Fruit fly (Drosophila melanogaster) whole organism, embryonic: ENCODE results near the gene Gcna.

Source experiments
- Awh ChIP-seq: fragments of 200-800 bp; sonication (Bioruptor generic); IDR thresholded peaks from 2 replicates; pipeline ENCODE4, ENCODE4 v1.3.6; 2022; ENCODE audit warnings: missing biosample characterization, missing genetic modification characterization
- BEAF-32 ChIP-seq: fragments of 200-800 bp; sonication (Bioruptor generic); optimal IDR thresholded peaks from 3 replicates; lab custom pipeline; 2017; ENCODE audit warnings: missing biosample characterization, missing genetic modification characterization, mild to moderate bottlenecking, moderate library complexity, missing genetic modification reagents
- Bteb2 ChIP-seq: fragments of 200-800 bp; sonication (Bioruptor generic); optimal IDR thresholded peaks from 2 replicates; lab custom pipeline; 2016; ENCODE audit warnings: missing biosample characterization, missing genetic modification characterization
- CG1024 ChIP-seq: fragments of 200-800 bp; sonication (Bioruptor generic); IDR thresholded peaks from 2 replicates; pipeline ENCODE4 v1.3.6; 2022; ENCODE audit warnings: missing biosample characterization, missing genetic modification characterization
- CG10543 ChIP-seq: fragments of 200-800 bp; sonication (Bioruptor generic); optimal IDR thresholded peaks from 3 replicates; lab custom pipeline; 2017; ENCODE audit warnings: missing biosample characterization, mild to moderate bottlenecking, missing genetic modification characterization, moderate library complexity
- CG1233 ChIP-seq: fragments of 200-800 bp; sonication (Bioruptor generic); optimal IDR thresholded peaks from 4 replicates; lab custom pipeline; 2018; ENCODE audit warnings: missing biosample characterization, mild to moderate bottlenecking, missing genetic modification characterization
- CG15011 ChIP-seq: fragments of 200-800 bp; sonication (Bioruptor generic); optimal IDR thresholded peaks from 3 replicates; lab custom pipeline; 2018; ENCODE audit warnings: missing biosample characterization, mild to moderate bottlenecking, missing genetic modification characterization
- CG17802 ChIP-seq: fragments of 200-800 bp; sonication (Bioruptor generic); optimal IDR thresholded peaks from 2 replicates; lab custom pipeline; 2018; ENCODE audit warnings: missing biosample characterization, mild to moderate bottlenecking, missing genetic modification characterization, moderate library complexity
- CG2120 ChIP-seq: fragments of 200-800 bp; sonication (Bioruptor generic); optimal IDR thresholded peaks from 3 replicates; lab custom pipeline; 2016; ENCODE audit warnings: missing biosample characterization, missing genetic modification characterization
- CG2678 ChIP-seq: fragments of 200-800 bp; sonication (Bioruptor generic); optimal IDR thresholded peaks from 3 replicates; lab custom pipeline; 2019; ENCODE audit warnings: missing biosample characterization, mild to moderate bottlenecking, missing genetic modification characterization, moderate library complexity
- CG3065 ChIP-seq: fragments of 200-800 bp; sonication (Bioruptor generic); optimal IDR thresholded peaks from 2 replicates; lab custom pipeline; 2016; ENCODE audit warnings: missing biosample characterization, missing genetic modification characterization
- CG32532 ChIP-seq: fragments of 200-800 bp; sonication (Bioruptor generic); IDR thresholded peaks from 2 replicates; pipeline ENCODE4 v1.3.6; 2022; ENCODE audit warnings: missing biosample characterization, missing genetic modification characterization
- CG5245 ChIP-seq: fragments of 200-800 bp; sonication (Bioruptor generic); optimal IDR thresholded peaks from 3 replicates; lab custom pipeline; 2016; ENCODE audit warnings: missing biosample characterization, missing genetic modification characterization
- CG7372 ChIP-seq: fragments of 200-800 bp; sonication (Bioruptor generic); IDR thresholded peaks from 2 replicates; pipeline ENCODE4 v1.3.6; 2022; ENCODE audit warnings: missing biosample characterization, missing genetic modification characterization
- CG7963 ChIP-seq: fragments of 200-800 bp; sonication (Bioruptor generic); IDR thresholded peaks from 3 replicates; pipeline ENCODE4 v1.3.6; 2022; ENCODE audit warnings: missing biosample characterization, missing genetic modification characterization; ENCODE audit not compliant: partially characterized antibody
- CG8089 ChIP-seq: fragments of 200-800 bp; sonication (Bioruptor generic); optimal IDR thresholded peaks from 3 replicates; lab custom pipeline; 2016; ENCODE audit warnings: missing biosample characterization, missing genetic modification characterization
- CG8944 ChIP-seq: fragments of 200-800 bp; sonication (Bioruptor generic); optimal IDR thresholded peaks from 3 replicates; lab custom pipeline; 2016; ENCODE audit warnings: missing biosample characterization, missing genetic modification characterization
- CG9609 ChIP-seq: fragments of 200-800 bp; sonication (Bioruptor generic); optimal IDR thresholded peaks from 3 replicates; lab custom pipeline; 2016; ENCODE audit warnings: missing biosample characterization, missing genetic modification characterization
- CrebB ChIP-seq: fragments of 200-800 bp; sonication (Bioruptor generic); optimal IDR thresholded peaks from 3 replicates; lab custom pipeline; 2018; ENCODE audit warnings: missing biosample characterization, mild to moderate bottlenecking, missing genetic modification characterization
- D19B ChIP-seq: fragments of 200-800 bp; sonication (Bioruptor generic); optimal IDR thresholded peaks from 2 replicates; lab custom pipeline; 2017; ENCODE audit warnings: missing biosample characterization, mild to moderate bottlenecking, missing genetic modification characterization
- Dip3 ChIP-seq: fragments of 200-800 bp; sonication (Bioruptor generic); optimal IDR thresholded peaks from 3 replicates; lab custom pipeline; 2016; ENCODE audit warnings: missing biosample characterization, missing genetic modification characterization
- HHEX ChIP-seq: fragments of 200-800 bp; sonication (Bioruptor generic); optimal IDR thresholded peaks from 3 replicates; lab custom pipeline; 2017; ENCODE audit warnings: missing biosample characterization, mild to moderate bottlenecking, missing genetic modification characterization, missing genetic modification reagents
- HLH3B ChIP-seq: fragments of 200-800 bp; sonication (Bioruptor generic); IDR thresholded peaks from 2 replicates; pipeline ENCODE4 v1.3.6; 2022; ENCODE audit warnings: missing biosample characterization, missing genetic modification characterization
- HLHmδ ChIP-seq: fragments of 200-800 bp; sonication (Bioruptor generic); optimal IDR thresholded peaks from 2 replicates; lab custom pipeline; 2018; ENCODE audit warnings: missing biosample characterization, mild to moderate bottlenecking, missing genetic modification characterization, moderate library complexity
- Hand ChIP-seq: fragments of 200-800 bp; sonication (Bioruptor generic); optimal IDR thresholded peaks from 2 replicates; lab custom pipeline; 2017; ENCODE audit warnings: mild to moderate bottlenecking, missing biosample characterization, missing genetic modification reagents, missing genetic modification characterization
- HmgZ ChIP-seq: fragments of 200-800 bp; sonication (Bioruptor generic); optimal IDR thresholded peaks from 2 replicates; lab custom pipeline; 2018; ENCODE audit warnings: missing biosample characterization, mild to moderate bottlenecking, missing genetic modification characterization
- MTF-1 ChIP-seq: fragments of 200-800 bp; sonication (Bioruptor generic); optimal IDR thresholded peaks from 2 replicates; lab custom pipeline; 2018; ENCODE audit warnings: missing biosample characterization, mild to moderate bottlenecking, missing genetic modification characterization, borderline replicate concordance
- Myb ChIP-seq: fragments of 200-800 bp; sonication (Bioruptor generic); optimal IDR thresholded peaks from 2 replicates; lab custom pipeline; 2016; ENCODE audit warnings: missing biosample characterization, missing genetic modification characterization
- NC2β ChIP-seq: fragments of 200-800 bp; sonication (Bioruptor generic); optimal IDR thresholded peaks from 2 replicates; lab custom pipeline; 2016; ENCODE audit warnings: missing biosample characterization, missing genetic modification characterization
- Neu2 ChIP-seq: fragments of 200-800 bp; sonication (Bioruptor generic); optimal IDR thresholded peaks from 3 replicates; lab custom pipeline; 2016; ENCODE audit warnings: missing biosample characterization, missing genetic modification characterization, borderline replicate concordance
- Opbp ChIP-seq: fragments of 200-800 bp; sonication (Bioruptor generic); IDR thresholded peaks from 3 replicates; pipeline ENCODE4 v1.3.6; 2022; ENCODE audit warnings: missing biosample characterization, missing genetic modification characterization; ENCODE audit not compliant: partially characterized antibody
- Optix ChIP-seq: fragments of 200-800 bp; sonication (Bioruptor generic); IDR thresholded peaks from 3 replicates; pipeline ENCODE4 v1.3.6; 2022; ENCODE audit warnings: missing biosample characterization, missing genetic modification characterization
- Pdp1 ChIP-seq, 2 experiments: fragments of 200-800 bp; sonication (Bioruptor generic); optimal IDR thresholded peaks; 3 replicates each; lab custom pipeline; 2016; ENCODE audit warnings: missing biosample characterization in 2 of 2, missing genetic modification characterization in 2 of 2, mild to moderate bottlenecking in 1 of 2, moderate library complexity in 1 of 2
- Ptx1 ChIP-seq: fragments of 200-800 bp; sonication (Bioruptor generic); IDR thresholded peaks from 2 replicates; pipeline ENCODE4 v1.3.6; 2022; ENCODE audit warnings: missing biosample characterization, missing genetic modification characterization
- Sox100B ChIP-seq: fragments of 200-800 bp; sonication (Bioruptor generic); optimal IDR thresholded peaks from 3 replicates; lab custom pipeline; 2018; ENCODE audit warnings: missing biosample characterization, mild to moderate bottlenecking, missing genetic modification characterization
- cad ChIP-seq: fragments of >200 bp; optimal IDR thresholded peaks from 2 replicates; lab custom pipeline; 2017; ENCODE audit warnings: missing biosample characterization, missing genetic modification characterization
- corto ChIP-seq: fragments of 200-800 bp; sonication (Bioruptor generic); optimal IDR thresholded peaks from 2 replicates; lab custom pipeline; 2016; ENCODE audit warnings: missing biosample characterization, mild to moderate bottlenecking, missing genetic modification characterization, moderate library complexity
- crc ChIP-seq: fragments of 200-800 bp; sonication (Bioruptor generic); optimal IDR thresholded peaks from 2 replicates; lab custom pipeline; 2016; ENCODE audit warnings: missing biosample characterization, missing genetic modification characterization
- cwo ChIP-seq: fragments of 200-800 bp; sonication (Bioruptor generic); optimal IDR thresholded peaks from 3 replicates; lab custom pipeline; 2017; ENCODE audit warnings: missing biosample characterization, missing genetic modification characterization, mild to moderate bottlenecking, moderate library complexity, missing genetic modification reagents
- danr ChIP-seq: fragments of 200-800 bp; sonication (Bioruptor generic); IDR thresholded peaks from 2 replicates; pipeline ENCODE4 v1.3.6; 2022; ENCODE audit warnings: missing biosample characterization, missing genetic modification characterization
- ftz-f1 ChIP-seq: fragments of 200-800 bp; sonication (Bioruptor generic); optimal IDR thresholded peaks from 2 replicates; lab custom pipeline; 2016; ENCODE audit warnings: missing biosample characterization, missing genetic modification characterization
- grn ChIP-seq: fragments of 200-800 bp; sonication (Bioruptor generic); optimal IDR thresholded peaks from 3 replicates; lab custom pipeline; 2017; ENCODE audit warnings: missing biosample characterization, missing genetic modification characterization
- insv ChIP-seq, 2 experiments: fragments of 200-800 bp; sonication (Bioruptor generic); optimal IDR thresholded peaks; 3 replicates each; lab custom pipeline; 2016 to 2018; ENCODE audit warnings: missing biosample characterization in 2 of 2, missing genetic modification characterization in 2 of 2
- jigr1 ChIP-seq: fragments of 200-800 bp; sonication (Bioruptor generic); IDR thresholded peaks from 3 replicates; pipeline ENCODE4 v1.3.6; 2022; ENCODE audit warnings: missing biosample characterization, missing genetic modification characterization
- klu ChIP-seq: fragments of 200-800 bp; sonication (Bioruptor generic); IDR thresholded peaks from 2 replicates; pipeline ENCODE4 v1.3.6; 2022; ENCODE audit warnings: missing biosample characterization, missing genetic modification characterization
- kni ChIP-seq: fragments of 200-800 bp; sonication (Bioruptor generic); optimal IDR thresholded peaks from 3 replicates; lab custom pipeline; 2017; ENCODE audit warnings: mild to moderate bottlenecking, missing biosample characterization, missing genetic modification reagents, missing genetic modification characterization
- lilli ChIP-seq: fragments of 200-800 bp; sonication (Bioruptor generic); optimal IDR thresholded peaks from 3 replicates; lab custom pipeline; 2016; ENCODE audit warnings: missing biosample characterization, missing genetic modification characterization
- psq ChIP-seq: fragments of 200-800 bp; sonication (Bioruptor generic); optimal IDR thresholded peaks from 2 replicates; lab custom pipeline; 2017; ENCODE audit warnings: missing biosample characterization, missing genetic modification characterization
- sens ChIP-seq: fragments of 200-800 bp; sonication (Bioruptor generic); peaks from one replicate; lab custom pipeline; 2016; ENCODE audit warnings: missing biosample characterization, missing genetic modification characterization
- tap ChIP-seq: fragments of 200-800 bp; optimal IDR thresholded peaks from 3 replicates; lab custom pipeline; 2019; ENCODE audit warnings: missing biosample characterization, mild to moderate bottlenecking, missing genetic modification characterization, moderate library complexity
- tup ChIP-seq: fragments of 200-800 bp; sonication (Bioruptor generic); optimal IDR thresholded peaks from 2 replicates; lab custom pipeline; 2016; ENCODE audit warnings: missing biosample characterization, mild to moderate bottlenecking, missing genetic modification characterization, moderate library complexity

Gene Gcna

DNA sequence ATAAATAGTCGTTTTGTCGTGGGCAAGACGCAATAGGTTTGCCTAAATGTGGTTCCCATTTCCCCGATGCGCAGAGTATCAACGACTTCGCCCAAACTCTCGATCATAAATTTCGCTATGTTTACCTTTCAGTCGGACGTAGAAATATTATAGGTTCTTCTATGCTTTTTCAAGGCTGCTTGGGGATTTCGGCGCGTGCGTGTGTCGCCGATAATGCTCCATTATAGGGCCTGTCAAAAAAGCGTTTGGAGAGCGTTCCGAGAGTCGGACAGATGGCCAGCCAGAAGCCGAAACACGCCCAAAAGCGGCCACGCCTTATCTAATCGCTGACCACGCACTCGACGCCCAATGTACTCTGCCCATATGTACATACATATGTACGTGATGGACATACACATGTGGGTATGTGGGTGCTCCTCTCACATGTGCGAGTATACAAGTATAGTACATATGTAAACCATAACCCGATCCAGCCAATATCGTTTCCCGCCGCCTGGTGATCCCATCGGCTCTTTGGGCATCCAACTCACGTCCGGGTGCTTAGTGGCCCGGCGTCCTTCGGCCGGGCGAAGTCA is 16.9 kb downstream of the Gcna start (continued):
- TF ChIP-seq CG1233 (GFP tag; lab: Kevin White, UChicago) (no peak), Sox100B (GFP tag; lab: Kevin White, UChicago) (no peak), Myb (GFP tag; lab: Kevin White, UChicago) (no peak), HLHmδ (GFP tag; lab: Kevin White, UChicago) (no peak), CG5245 (GFP tag; lab: Kevin White, UChicago) (no peak), cad (GFP tag; lab: Kevin White, UChicago) (no peak), tap (no peak), Hand (GFP tag; lab: Kevin White, UChicago) (no peak), Opbp (GFP tag; lab: Robert Waterston, UW) (no peak), CG3065 (GFP tag; lab: Kevin White, UChicago) (no peak), ftz-f1 (GFP tag; lab: Kevin White, UChicago) (peak; percentile 17), sens (GFP tag; lab: Kevin White, UChicago) (peak; percentile 32), D19B (GFP tag; lab: Kevin White, UChicago) (no peak), Dip3 (GFP tag; lab: Kevin White, UChicago) (no peak), Optix (no peak), CG17802 (tag; lab: Kevin White, UChicago) (no peak), grn (GFP tag; lab: Kevin White, UChicago) (peak; percentile 39), danr (GFP tag; lab: Robert Waterston, UW) (no peak), CG8944 (no peak), jigr1 (GFP tag; lab: Robert Waterston, UW) (no peak), CG9609 (GFP tag; lab: Kevin White, UChicago) (no peak), cwo (GFP tag; lab: Kevin White, UChicago) (peak; percentile 57), corto (GFP tag; lab: Kevin White, UChicago) (no peak), Ptx1 (no peak), lilli (peak; percentile 4), Neu2 (no peak), Awh (GFP tag; lab: Robert Waterston, UW) (no peak), CG7372 (GFP tag; lab: Robert Waterston, UW) (no peak), psq (GFP tag; lab: Kevin White, UChicago) (no peak), Bteb2 (GFP tag; lab: Kevin White, UChicago) (no peak), NC2β (GFP tag; lab: Kevin White, UChicago) (no peak), crc (GFP tag; lab: Kevin White, UChicago) (no peak), insv (GFP tag; optimal IDR thresholded peaks at IDR 0.05; lab: Kevin White, UChicago) (no peak), klu (GFP tag; lab: Robert Waterston, UW) (no peak), CG7963 (GFP tag; lab: Robert Waterston, UW) (no peak), MTF-1 (GFP tag; lab: Kevin White, UChicago) (no peak), CG10543 (peak; percentile 60), BEAF-32 (GFP tag; lab: Kevin White, UChicago) (no peak), HmgZ (tag; lab: Kevin White, UChicago) (no peak), CG2120 (GFP tag; lab: Kevin White, UChicago) (peak; percentile 23), CG1024 (GFP tag; lab: Robert Waterston, UW) (no peak), CrebB (tag; lab: Kevin White, UChicago) (no peak), tup (GFP tag; lab: Kevin White, UChicago) (no peak), CG8089 (GFP tag; lab: Kevin White, UChicago) (no peak), HHEX (GFP tag; lab: Kevin White, UChicago) (no peak), CG32532 (peak; percentile 30; the same call in 1 of the 2 replicates), Pdp1 (GFP tag; optimal IDR thresholded peaks at IDR 0.05; lab: Kevin White, UChicago) (peak in 1 of 2 experiments; percentile 14), kni (GFP tag; lab: Kevin White, UChicago) (peak; percentile 65), CG2678 (no peak), HLH3B (no peak), CG15011 (GFP tag; lab: Kevin White, UChicago) (no peak)
